Fruit fly (Drosophila melanogaster) S2 (cell line): ENCODE results near the gene CG17625.

Source experiments
- CG8478 ChIP-seq: fragments of >200 bp; optimal IDR thresholded peaks from 2 replicates; lab custom pipeline; 2018
- CTCF ChIP-seq, 2 experiments: fragments of >200 bp; optimal IDR thresholded peaks; 2 replicates each; lab custom pipeline; 2018

dm6 chr3R:22718937-22719606 is 32.4 kb downstream of the CG17625 start:
- TF ChIP-seq CG8478 (lab: Kevin White, UChicago) (no peak), CTCF (optimal IDR thresholded peaks at IDR 0.05; lab: Kevin White, UChicago) (no peak)
